Worm (Caenorhabditis elegans): ENCODE data around the gene Y73B3A.8.

DNA sequence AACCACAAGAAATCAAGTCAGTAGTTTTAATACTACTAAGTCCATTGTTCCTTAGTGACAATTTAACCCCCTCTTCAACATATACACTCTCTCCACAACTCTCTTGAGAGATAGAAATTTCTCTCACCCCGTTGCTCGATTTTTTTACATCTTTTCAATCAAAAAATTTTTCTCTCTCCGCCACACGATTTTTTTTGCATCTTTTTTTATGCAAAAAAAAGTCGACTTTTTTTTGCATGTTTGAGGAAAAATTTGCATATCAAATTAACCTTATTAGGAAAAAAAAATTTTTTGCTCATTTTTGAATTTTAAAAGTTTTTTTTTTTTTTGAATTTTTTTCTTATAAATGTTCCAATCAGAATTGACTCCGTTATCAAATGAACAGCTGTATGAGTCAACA is 5.8 kb upstream of the Y73B3A.8 start:
- TF ChIP-seq cog-1 (tag; optimal IDR thresholded peaks at IDR 0.05) (no peak), flt-1 (GFP tag; IDR thresholded peaks at IDR 0.05) (no peak), med-1 (GFP tag; optimal IDR thresholded peaks at IDR 0.05; ENCODE audit: insufficient read depth) (no peak), klf-2 (GFP tag; conservative IDR thresholded peaks at IDR 0.05) (no peak), T22C8.4 (GFP tag; IDR thresholded peaks at IDR 0.05) (no peak), ref-1 (GFP tag; conservative IDR thresholded peaks at IDR 0.05) (no peak)
